Worm (Caenorhabditis elegans): ENCODE results near the gene C07C7.3.
A peak's percentile ranks its signal among the peaks of the same experiment; 100 is the strongest.

The C07C7.3 gene

ce11 chrIV:9165681-9166080 is at the start of gene C07C7.3:
Gene C07C7.3 (plus strand): TSS chrIV:9166051.
- TF ChIP-seq dao-5 (tag; optimal IDR thresholded peaks at IDR 0.05), result no peak
- TF ChIP-seq W03F9.2 (tag; optimal IDR thresholded peaks at IDR 0.05), result no peak
- no peak for TF ChIP-seq him-1 (tag; optimal IDR thresholded peaks at IDR 0.05)

DNA sequence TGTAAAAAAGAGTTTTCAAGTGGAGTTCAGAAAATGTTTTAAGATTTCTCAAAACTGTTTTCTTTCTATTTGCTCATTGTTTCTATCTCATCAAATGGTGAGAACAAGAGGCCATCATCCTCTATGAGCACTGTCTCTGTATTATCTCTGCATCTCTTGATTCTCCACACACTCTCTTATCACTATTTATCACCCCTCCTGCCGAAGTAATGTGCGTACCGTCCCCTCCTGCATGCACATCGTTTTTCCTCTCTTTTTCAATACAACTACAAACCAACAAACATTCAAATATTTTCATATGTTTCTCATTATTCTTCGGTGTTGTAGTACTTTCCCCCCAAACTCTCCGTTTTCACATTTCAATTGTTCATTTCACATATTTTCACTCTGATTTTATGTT is 49.4 kb upstream of the C07C7.3 start:
- TF ChIP-seq him-1 (tag; optimal IDR thresholded peaks at IDR 0.05) (no peak), W03F9.2 (tag; optimal IDR thresholded peaks at IDR 0.05) (no peak), dao-5 (tag; optimal IDR thresholded peaks at IDR 0.05) (no peak)

DNA sequence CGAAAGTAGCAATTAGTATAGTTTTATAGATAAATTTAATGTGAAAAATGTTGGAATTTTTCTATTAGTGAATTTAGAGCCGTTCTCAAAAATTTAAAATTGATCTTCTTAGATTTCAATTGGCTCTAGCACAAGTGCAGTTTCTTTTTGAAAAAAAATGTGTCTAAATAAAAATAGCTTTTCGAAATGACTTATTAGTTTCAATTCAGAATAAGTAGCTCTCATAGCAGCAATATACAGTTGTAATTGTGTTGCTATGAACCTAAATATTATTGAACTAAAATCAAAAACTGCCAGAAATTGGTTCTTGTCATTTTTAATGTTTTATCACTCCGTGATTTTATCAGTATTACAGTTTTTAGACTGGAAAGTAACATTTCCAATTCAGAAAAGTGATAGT is 48.2 kb upstream of the C07C7.3 start:
- TF ChIP-seq him-1 (tag; optimal IDR thresholded peaks at IDR 0.05) (no peak), W03F9.2 (tag; optimal IDR thresholded peaks at IDR 0.05) (no peak), dao-5 (tag; optimal IDR thresholded peaks at IDR 0.05) (no peak)

DNA sequence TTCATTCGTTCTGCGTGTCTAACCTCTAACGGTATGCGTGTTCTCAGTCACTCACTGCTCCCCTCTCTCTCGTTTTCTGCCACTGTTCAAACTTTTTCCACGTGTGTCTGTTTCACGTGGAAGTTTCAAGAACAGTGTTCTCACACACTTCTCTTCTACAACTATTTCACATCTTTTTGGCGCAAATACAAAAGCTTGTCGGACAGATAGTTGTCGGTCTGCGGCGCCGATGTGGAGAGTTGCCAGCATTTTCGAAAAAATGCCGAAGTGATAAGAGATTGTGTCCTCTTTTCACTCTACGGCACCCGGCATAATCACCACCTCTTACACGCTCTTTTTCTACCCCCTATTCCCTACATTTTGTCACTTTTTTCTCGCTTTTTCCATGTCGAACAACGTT is 47.5 kb upstream of the C07C7.3 start:
- no peak for TF ChIP-seq dao-5 (tag; optimal IDR thresholded peaks at IDR 0.05)

ce11 chrIV:9118792-9119191 is 47.1 kb upstream of the C07C7.3 start, which contains the start of gene nrfl-1:
Gene nrfl-1 (plus strand): TSS chrIV:9119092.
- TF ChIP-seq him-1 (tag; optimal IDR thresholded peaks at IDR 0.05) (no peak), W03F9.2 (tag; optimal IDR thresholded peaks at IDR 0.05) (no peak), dao-5 (tag; optimal IDR thresholded peaks at IDR 0.05) (no peak)

DNA sequence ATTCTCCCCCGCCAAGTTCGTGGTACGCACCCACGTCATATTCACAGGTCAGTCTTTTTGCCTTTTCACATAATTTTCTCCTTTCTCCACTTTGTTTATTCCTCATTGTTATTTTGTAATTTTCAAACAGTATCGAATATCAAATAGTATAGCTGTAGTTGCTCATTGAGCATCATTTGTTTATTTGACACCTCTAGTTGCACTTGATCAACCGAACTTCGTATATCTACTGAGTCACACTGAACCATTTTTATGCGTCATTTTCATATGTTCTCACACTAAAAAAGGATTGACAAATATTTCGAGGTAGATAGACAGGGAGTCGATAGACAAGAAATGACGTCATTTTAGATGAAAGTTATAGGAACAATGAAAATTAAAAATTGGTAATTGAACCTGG is 45.6 kb upstream of the C07C7.3 start:
- TF ChIP-seq him-1 (tag; optimal IDR thresholded peaks at IDR 0.05) (no peak), W03F9.2 (tag; optimal IDR thresholded peaks at IDR 0.05) (no peak), dao-5 (tag; optimal IDR thresholded peaks at IDR 0.05) (no peak)

DNA sequence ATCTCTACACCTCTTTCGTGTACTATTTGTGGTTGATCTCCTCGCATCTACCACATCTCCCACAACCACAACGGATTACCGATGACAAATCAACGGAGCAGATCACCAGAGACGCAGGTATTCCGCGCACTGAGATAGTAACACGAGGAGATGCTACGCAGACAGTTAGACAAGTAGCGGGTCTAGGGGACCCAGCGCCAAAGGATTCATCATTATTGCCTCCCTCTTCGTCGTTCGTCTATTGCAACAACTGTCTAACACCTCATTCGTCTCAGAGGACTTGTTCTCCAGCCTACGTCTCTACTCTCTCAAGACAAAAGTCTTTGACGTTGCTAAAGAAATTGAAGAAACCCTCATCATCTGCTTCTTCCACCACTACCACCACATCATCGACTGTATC is 44.3 kb upstream of the C07C7.3 start:
- TF ChIP-seq him-1 (tag; optimal IDR thresholded peaks at IDR 0.05) (no peak), dao-5 (tag; optimal IDR thresholded peaks at IDR 0.05) (no peak)

ce11 chrIV:9130605-9131004 is 35.2 kb upstream of the C07C7.3 start:
- no peak for TF ChIP-seq dao-5 (tag; optimal IDR thresholded peaks at IDR 0.05)
- no peak for TF ChIP-seq him-1 (tag; optimal IDR thresholded peaks at IDR 0.05)
- TF ChIP-seq W03F9.2 (tag; optimal IDR thresholded peaks at IDR 0.05), result no peak

DNA sequence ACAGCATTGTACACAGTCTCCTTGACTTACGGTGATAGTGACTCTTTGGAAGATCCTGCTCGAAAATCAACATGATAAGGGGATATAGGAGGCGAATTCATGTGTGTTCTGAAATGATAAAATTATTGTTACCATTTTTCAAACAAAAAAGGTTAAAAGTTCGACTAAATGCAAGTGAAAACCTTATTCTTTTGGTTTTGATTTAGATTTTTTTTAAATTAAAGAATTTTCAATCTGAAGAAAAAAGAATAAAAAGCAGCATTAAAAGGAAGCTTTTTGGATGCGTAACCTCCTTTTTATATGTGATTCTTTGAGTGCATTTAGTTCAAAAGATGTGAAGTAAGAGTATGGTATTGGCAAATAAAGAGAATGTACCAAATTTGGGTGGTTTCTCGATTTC is 30.5 kb upstream of the C07C7.3 start, which contains the start of gene delm-1:
Gene delm-1 (minus strand): TSS at position 101 of the 400 bp plus-strand sequence.
- TF ChIP-seq W03F9.2 (tag; optimal IDR thresholded peaks at IDR 0.05), result no peak
- no peak for TF ChIP-seq dao-5 (tag; optimal IDR thresholded peaks at IDR 0.05)
- TF ChIP-seq him-1 (tag; optimal IDR thresholded peaks at IDR 0.05), result no peak

DNA sequence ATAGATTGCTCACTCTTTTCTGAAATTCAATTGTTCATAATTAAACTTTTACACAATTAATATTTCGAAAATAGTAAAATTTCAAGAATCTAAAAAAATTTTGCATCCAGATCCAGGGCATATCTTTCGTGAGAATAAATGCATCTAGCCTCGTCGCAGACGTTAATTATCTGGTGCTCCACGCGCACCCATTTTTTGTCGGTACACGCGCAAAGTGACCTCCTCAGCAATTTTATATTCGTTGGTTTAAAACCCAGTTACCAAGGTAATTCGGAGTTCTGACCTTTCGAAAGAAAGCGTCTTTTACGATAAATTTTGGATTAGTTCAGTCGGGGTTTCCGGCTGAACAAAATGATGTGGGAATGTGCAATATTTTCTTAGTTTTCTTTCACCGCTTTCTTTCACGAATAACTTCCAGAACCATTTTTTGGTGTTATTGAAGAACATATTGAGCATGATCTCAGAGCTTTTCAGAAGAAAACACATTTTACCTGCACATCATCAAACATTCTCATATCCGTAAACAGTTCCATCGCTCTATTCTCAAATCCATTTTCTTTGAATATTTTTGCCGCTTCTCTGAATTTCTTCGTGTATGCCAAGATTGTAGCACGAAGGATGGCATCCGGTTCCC is 25.6 kb upstream of the C07C7.3 start:
- TF ChIP-seq dao-5 (tag; optimal IDR thresholded peaks at IDR 0.05), result no peak
- TF ChIP-seq W03F9.2 (tag; optimal IDR thresholded peaks at IDR 0.05), result no peak
- no peak for TF ChIP-seq him-1 (tag; optimal IDR thresholded peaks at IDR 0.05)

DNA sequence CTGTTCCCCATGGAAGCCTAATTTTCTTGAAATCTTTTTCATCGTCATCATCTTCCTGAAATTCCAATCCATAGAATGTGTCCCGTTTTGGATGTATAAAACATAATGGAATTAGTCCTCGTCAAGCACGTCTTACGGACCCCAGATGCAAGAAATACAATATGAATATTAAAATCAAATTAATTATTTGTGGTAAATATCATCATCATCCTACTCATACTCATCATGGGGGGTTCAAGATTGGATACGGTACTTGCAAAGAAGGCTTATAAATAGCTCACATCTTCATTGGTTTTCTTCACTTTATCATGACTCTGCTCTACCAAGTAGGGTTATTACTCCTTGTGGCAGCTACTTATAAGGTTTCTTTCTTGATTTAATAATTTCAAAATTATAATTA is 21.4 kb upstream of the C07C7.3 start, which contains the start of gene flp-1:
Gene flp-1 (plus strand): TSS at position 301 of the 400 bp plus-strand sequence.
- TF ChIP-seq W03F9.2 (tag; optimal IDR thresholded peaks at IDR 0.05), result no peak
- no peak for TF ChIP-seq him-1 (tag; optimal IDR thresholded peaks at IDR 0.05)

- TF ChIP-seq dao-5 (tag; optimal IDR thresholded peaks at IDR 0.05) (no peak), W03F9.2 (tag; optimal IDR thresholded peaks at IDR 0.05) (no peak), him-1 (tag; optimal IDR thresholded peaks at IDR 0.05) (no peak)
Observed at ce11 chrIV:9146111-9146510, 19.7 kb upstream of the C07C7.3 start, which contains the start of gene daf-10. Gene daf-10 (minus strand): TSS chrIV:9146211.

ce11 chrIV:9146819-9147518 is 18.9 kb upstream of the C07C7.3 start, which contains the start of the genes rpb-12 and aly-2:
Gene rpb-12 (minus strand): TSS chrIV:9146869.
Gene aly-2 (plus strand): TSS chrIV:9147468.
- no peak for TF ChIP-seq dao-5 (tag; optimal IDR thresholded peaks at IDR 0.05)
- TF ChIP-seq W03F9.2 (tag; optimal IDR thresholded peaks at IDR 0.05), result peak; percentile 43

DNA sequence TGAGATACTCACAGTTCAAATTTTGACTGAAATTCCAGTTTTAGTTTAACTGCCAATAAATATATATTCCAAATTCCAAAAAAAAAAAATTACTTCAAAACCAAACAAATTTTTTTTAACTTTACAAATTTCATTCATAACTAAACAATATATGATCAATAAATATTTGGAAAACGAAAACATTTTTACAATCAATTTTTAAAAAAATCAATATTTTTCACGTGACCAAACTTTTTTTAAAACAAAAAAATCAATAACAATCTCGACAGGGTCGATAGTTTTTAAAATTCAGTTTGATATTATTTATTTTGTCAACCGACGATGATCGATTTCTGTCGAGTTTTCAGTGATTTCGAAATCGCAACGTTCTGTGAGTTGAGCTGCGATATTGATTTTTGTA is 15.7 kb upstream of the C07C7.3 start, which contains the start of gene F23B2.7:
Gene F23B2.7 (plus strand): TSS at position 301 of the 400 bp plus-strand sequence.
- no peak for TF ChIP-seq W03F9.2 (tag; optimal IDR thresholded peaks at IDR 0.05)
- TF ChIP-seq dao-5 (tag; optimal IDR thresholded peaks at IDR 0.05), result no peak

ce11 chrIV:9154263-9154662 is 11.6 kb upstream of the C07C7.3 start, which contains the start of gene F23B2.10:
Gene F23B2.10 (minus strand): TSS chrIV:9154363.
- TF ChIP-seq dao-5 (tag; optimal IDR thresholded peaks at IDR 0.05) (no peak), him-1 (tag; optimal IDR thresholded peaks at IDR 0.05) (no peak), W03F9.2 (tag; optimal IDR thresholded peaks at IDR 0.05) (no peak)
